Worm (Caenorhabditis elegans): ENCODE data around the gene ida-1.

Gene ida-1

DNA sequence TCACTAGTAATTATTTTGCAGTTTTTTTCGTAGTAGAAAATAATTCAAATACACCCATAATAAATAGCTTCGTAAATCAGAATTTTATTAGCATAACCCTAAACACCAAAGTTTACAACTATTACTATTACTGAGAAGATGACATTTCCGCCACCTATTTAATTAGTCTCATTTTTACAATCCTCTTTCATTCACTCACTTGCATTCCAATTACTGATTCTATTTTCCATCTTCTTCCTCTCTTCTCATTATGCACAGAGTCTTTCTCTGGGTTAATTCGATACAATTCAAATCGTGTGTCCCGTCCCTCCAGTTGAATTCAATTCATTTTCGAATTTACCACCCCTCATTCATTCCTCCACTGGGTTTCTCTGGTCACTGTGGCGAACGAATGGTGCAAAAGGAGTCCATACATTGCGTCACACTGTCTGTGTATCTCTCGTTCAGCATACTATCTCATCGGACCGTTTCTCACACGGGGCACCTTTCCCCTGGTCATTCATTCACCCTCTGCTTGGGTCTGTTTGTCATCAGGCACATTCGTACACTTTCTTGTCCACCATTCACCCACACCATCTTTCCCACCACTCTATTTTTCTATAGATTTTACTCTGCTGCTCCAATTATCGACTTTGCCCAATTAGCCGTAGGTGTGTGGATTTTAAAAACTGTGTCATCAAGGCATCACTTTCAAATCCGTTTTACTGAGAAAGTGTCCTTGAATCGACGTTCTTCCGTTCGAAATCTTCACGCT, 34.9 kb upstream of the ida-1 start:
- TF ChIP-seq ztf-11 (tag; optimal IDR thresholded peaks at IDR 0.05) (peak in 1 of 2 experiments; percentile 27), fkh-4 (tag; optimal IDR thresholded peaks at IDR 0.05; ENCODE audit: borderline replicate concordance) (no peak), nhr-85 (tag) (peak; percentile 53), sup-37 (GFP tag; optimal IDR thresholded peaks at IDR 0.05) (no peak), tbx-2 (tag; optimal IDR thresholded peaks at IDR 0.05) (no peak), fkh-10 (GFP tag; optimal IDR thresholded peaks at IDR 0.05) (no peak), lin-14 (GFP tag; optimal IDR thresholded peaks at IDR 0.05) (peak; percentile 54), efl-1 (optimal IDR thresholded peaks at IDR 0.05) (no peak), efl-1 (GFP tag; optimal IDR thresholded peaks at IDR 0.05 in 1 of 2) (peak in 1 of 2 experiments; percentile 60)

DNA sequence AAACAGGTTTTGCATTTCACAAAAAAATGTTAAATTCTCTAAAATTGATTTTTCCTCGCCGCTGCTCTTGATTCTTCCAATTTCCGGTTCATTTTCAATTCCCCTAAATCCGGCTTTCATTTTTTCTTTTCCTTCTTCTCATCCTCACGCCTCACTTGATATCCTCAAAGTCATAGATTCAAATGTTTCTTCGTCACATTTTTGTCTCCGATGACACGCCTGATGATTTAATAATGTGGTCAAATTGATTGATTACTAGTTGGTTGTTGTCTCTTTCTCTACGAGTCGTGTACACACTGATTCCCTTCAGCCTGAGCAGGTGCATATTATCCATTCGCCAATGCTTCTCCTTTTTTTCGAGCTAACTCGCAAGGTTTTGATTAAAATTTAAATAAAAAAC, 33.9 kb upstream of the ida-1 start:
- TF ChIP-seq xbp-1 (tag; optimal IDR thresholded peaks at IDR 0.05) (no peak), blmp-1 (tag; optimal IDR thresholded peaks at IDR 0.05) (peak; percentile 21), nhr-71 (tag; optimal IDR thresholded peaks at IDR 0.05) (no peak), alr-1 (tag; optimal IDR thresholded peaks at IDR 0.05; ENCODE audit: borderline replicate concordance) (no peak)

DNA sequence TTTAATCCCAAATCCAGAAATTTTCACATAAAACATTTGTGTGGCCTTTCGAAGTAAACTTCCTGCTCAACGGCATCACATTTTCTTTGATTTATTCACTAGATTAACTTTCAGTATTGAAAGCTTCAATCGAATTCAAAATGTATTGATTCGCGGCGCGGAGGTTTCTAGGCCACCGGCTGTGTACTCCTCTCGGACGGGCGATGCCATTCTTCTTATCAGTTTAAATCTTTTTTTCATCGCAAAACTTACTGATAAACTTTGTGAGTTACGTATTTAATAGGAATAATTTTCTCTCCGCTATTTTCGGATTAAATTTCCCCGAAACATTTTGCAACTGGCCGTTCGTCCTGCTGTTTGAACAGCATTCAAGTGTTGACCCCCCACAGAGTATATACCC, 33.5 kb upstream of the ida-1 start:
- peak; percentile 69 for TF ChIP-seq pag-3 (tag; optimal IDR thresholded peaks at IDR 0.05; ENCODE audit: borderline replicate concordance, insufficient read depth)
- no peak for TF ChIP-seq F16B12.6 (tag; optimal IDR thresholded peaks at IDR 0.05)
- peak; percentile 87 for TF ChIP-seq tbx-2 (tag; optimal IDR thresholded peaks at IDR 0.05)
- peak; percentile 4 for TF ChIP-seq lin-15B (tag; optimal IDR thresholded peaks at IDR 0.05)
- TF ChIP-seq blmp-1 (tag; optimal IDR thresholded peaks at IDR 0.05): no peak
- TF ChIP-seq fos-1 (tag; optimal IDR thresholded peaks at IDR 0.05): peak; percentile 28
- peak; percentile 55 for TF ChIP-seq fkh-8 (tag; optimal IDR thresholded peaks at IDR 0.05)
- TF ChIP-seq efl-1 (optimal IDR thresholded peaks at IDR 0.05): peak; percentile 91 to 93
- peak; percentile 90 to 99 for TF ChIP-seq efl-1 (GFP tag; optimal IDR thresholded peaks at IDR 0.05 in 1 of 2)
- peak; percentile 93 for TF ChIP-seq fkh-4 (tag; optimal IDR thresholded peaks at IDR 0.05; ENCODE audit: borderline replicate concordance)
- peak in 1 of 2 experiments; percentile 88 for TF ChIP-seq ztf-11 (tag; optimal IDR thresholded peaks at IDR 0.05)
- TF ChIP-seq aly-2 (tag; optimal IDR thresholded peaks at IDR 0.05): no peak
- no peak for TF ChIP-seq ceh-63 (GFP tag; optimal IDR thresholded peaks at IDR 0.05)
- no peak for TF ChIP-seq unc-62 (GFP tag; optimal IDR thresholded peaks at IDR 0.05)
- peak; percentile 85 for TF ChIP-seq xbp-1 (tag; optimal IDR thresholded peaks at IDR 0.05)
- TF ChIP-seq nhr-12 (tag; optimal IDR thresholded peaks at IDR 0.05): no peak
- peak; percentile 61 for TF ChIP-seq jun-1 (tag; optimal IDR thresholded peaks at IDR 0.05)
- TF ChIP-seq zag-1 (tag; optimal IDR thresholded peaks at IDR 0.05): no peak
- TF ChIP-seq ces-1 (GFP tag; optimal IDR thresholded peaks at IDR 0.05): no peak
- peak; percentile 81 to 91 (median 90) for TF ChIP-seq dpl-1 (GFP tag; optimal IDR thresholded peaks at IDR 0.05)
- TF ChIP-seq lin-39 (tag; optimal IDR thresholded peaks at IDR 0.05): peak; percentile 34
- peak; percentile 98 for TF ChIP-seq rnt-1 (tag; optimal IDR thresholded peaks at IDR 0.05)
- TF ChIP-seq nhr-20 (tag; optimal IDR thresholded peaks at IDR 0.05): peak; percentile 85
- TF ChIP-seq tlp-1 (tag; optimal IDR thresholded peaks at IDR 0.05): no peak
- peak; percentile 93 for TF ChIP-seq sox-4 (tag; optimal IDR thresholded peaks at IDR 0.05)
- TF ChIP-seq unc-30 (tag; optimal IDR thresholded peaks at IDR 0.05): no peak
- no peak for TF ChIP-seq C34B4.2 (tag; optimal IDR thresholded peaks at IDR 0.05)
- peak; percentile 55 for TF ChIP-seq unc-86 (tag; optimal IDR thresholded peaks at IDR 0.05)
- peak; percentile 86 to 92 for TF ChIP-seq lin-35 (GFP tag; optimal IDR thresholded peaks at IDR 0.05)
- peak; percentile 13 for TF ChIP-seq ceh-8 (GFP tag; optimal IDR thresholded peaks at IDR 0.05)
- TF ChIP-seq swsn-7 (tag; optimal IDR thresholded peaks at IDR 0.05): peak; percentile 78
- TF ChIP-seq mab-9 (GFP tag; IDR thresholded peaks at IDR 0.05): peak; percentile 60
- no peak for TF ChIP-seq nhr-76 (tag; optimal IDR thresholded peaks at IDR 0.05)
- TF ChIP-seq irx-1 (tag; optimal IDR thresholded peaks at IDR 0.05): peak; percentile 92
- no peak for TF ChIP-seq ets-5 (GFP tag; IDR thresholded peaks at IDR 0.05)
- no peak for TF ChIP-seq aha-1 (tag; optimal IDR thresholded peaks at IDR 0.05)
- TF ChIP-seq nhr-71 (tag; optimal IDR thresholded peaks at IDR 0.05): peak; percentile 91
- peak; percentile 52 for TF ChIP-seq skn-1 (tag; optimal IDR thresholded peaks at IDR 0.05)
- peak; percentile 54 for TF ChIP-seq isw-1 (GFP tag; IDR thresholded peaks at IDR 0.05)
- TF ChIP-seq nhr-85 (tag): peak; percentile 89
- TF ChIP-seq nhr-19 (GFP tag; conservative IDR thresholded peaks at IDR 0.05): peak; percentile 85
- TF ChIP-seq nhr-11 (tag; optimal IDR thresholded peaks at IDR 0.05): peak; percentile 34
- peak; percentile 69 for TF ChIP-seq ztf-4 (tag; optimal IDR thresholded peaks at IDR 0.05)

All from whole organism, L1 larva.